1 worm cellular context compared by ENCODE assay signal in the genomic region with DNA sequence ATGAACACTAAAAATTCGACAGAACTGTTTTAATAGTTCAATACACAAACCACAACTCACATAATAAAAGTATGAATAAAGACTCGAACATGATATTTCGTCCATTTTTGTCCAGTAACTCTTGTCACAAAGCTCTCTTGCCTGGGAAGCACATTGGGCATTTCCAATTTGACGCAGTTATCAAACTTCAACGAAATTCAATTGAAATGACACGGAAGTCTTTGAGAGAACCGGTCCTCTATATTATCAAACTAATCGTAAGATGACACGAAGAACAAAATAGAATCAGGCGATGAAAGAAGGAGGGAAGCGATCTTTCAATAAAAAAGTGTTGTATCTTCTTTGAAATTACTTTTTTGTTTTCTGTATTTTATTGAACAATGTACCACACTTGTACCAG.
TF ChIP-seq lines count a peak whose summit lies in the region.

A gene (minus strand): TSS at position 189 of the 400 bp plus-strand sequence.

TF ChIP-seq in whole organism, L1 larva, 84 proteins besides CTCF, POLR2A, EP300 and RAD21 (continued from another document):
- no peak for TF ChIP-seq isw-1 (GFP tag; IDR thresholded peaks at IDR 0.05; lab: Robert Waterston, UW)
- no peak for TF ChIP-seq sox-4 (tag; optimal IDR thresholded peaks at IDR 0.05; lab: Kevin White, UChicago)
- peak in 1 of 2 experiments; percentile 7 for TF ChIP-seq lsy-2 (tag; optimal IDR thresholded peaks at IDR 0.05; lab: Kevin White, UChicago)
- no peak for TF ChIP-seq vab-15 (tag; optimal IDR thresholded peaks at IDR 0.05; lab: Kevin White, UChicago)
